Worm (Caenorhabditis elegans) whole organism, young adult: ENCODE measurements around the gene srm-1.

ENCODE experiments used
- C06A6.2 ChIP-seq: fragments of 200-800 bp; sonication (Bioruptor generic); conservative IDR thresholded peaks from 2 replicates; pipeline ENCODE4 v1.3.6; 2022; ENCODE audit warnings: missing genetic modification characterization, missing compliant biosample characterization
- F52B5.7 ChIP-seq: sonication (generic microtip); optimal IDR thresholded peaks from 2 replicates; lab custom pipeline; 2016; ENCODE audit warnings: mild to moderate bottlenecking, missing genetic modification characterization, missing compliant biosample characterization
- K11D2.4 ChIP-seq: fragments of 200-800 bp; sonication (Bioruptor generic); IDR thresholded peaks from 2 replicates; pipeline ENCODE4 v1.3.6; 2022; ENCODE audit warnings: missing genetic modification reagents, missing genetic modification characterization, missing compliant biosample characterization
- dpff-1 ChIP-seq: sonication (generic microtip); optimal IDR thresholded peaks from 2 replicates; lab custom pipeline; 2017; ENCODE audit warnings: mild to moderate bottlenecking, missing genetic modification characterization, missing compliant biosample characterization
- egl-18 ChIP-seq: fragments of 200-800 bp; sonication (Bioruptor generic); IDR thresholded peaks from 2 replicates; pipeline ENCODE4 v1.3.6; 2022; ENCODE audit warnings: missing genetic modification reagents, missing genetic modification characterization, missing compliant biosample characterization
- lin-40 ChIP-seq: sonication (generic microtip); optimal IDR thresholded peaks from 2 replicates; lab custom pipeline; 2016; ENCODE audit warnings: missing genetic modification characterization, mild to moderate bottlenecking, missing compliant biosample characterization, missing genotype, missing genetic modification reagents
- madf-6 ChIP-seq: fragments of 200-800 bp; sonication (Bioruptor generic); IDR thresholded peaks from 2 replicates; pipeline ENCODE4 v1.3.6; 2022; ENCODE audit warnings: missing genetic modification reagents, missing genetic modification characterization, missing compliant biosample characterization
- nfya-2 ChIP-seq: fragments of 200-800 bp; sonication (Bioruptor generic); IDR thresholded peaks from 2 replicates; pipeline ENCODE4 v1.3.6; 2022; ENCODE audit warnings: missing genetic modification reagents, missing genetic modification characterization, missing compliant biosample characterization
- snpc-4 ChIP-seq, 5 experiments: fragments of 150-350 bp in 1 of 5; sonication (generic microtip) in 4 of 5; optimal IDR thresholded peaks; 2 replicates each; lab custom pipeline; 2014 to 2018; ENCODE audit warnings: missing genetic modification characterization in 5 of 5, missing biosample characterization in 3 of 5, antibody characterized with exemption in 2 of 5, mild to moderate bottlenecking in 2 of 5, missing compliant biosample characterization in 2 of 5, missing genotype in 2 of 5, moderate library complexity in 2 of 5, missing genetic modification reagents in 1 of 5
- ztf-25 ChIP-seq: fragments of 200-800 bp; sonication (Bioruptor generic); IDR thresholded peaks from 2 replicates; pipeline ENCODE4 v1.3.6; 2022; ENCODE audit warnings: missing genetic modification reagents, missing genetic modification characterization, missing compliant biosample characterization

DNA sequence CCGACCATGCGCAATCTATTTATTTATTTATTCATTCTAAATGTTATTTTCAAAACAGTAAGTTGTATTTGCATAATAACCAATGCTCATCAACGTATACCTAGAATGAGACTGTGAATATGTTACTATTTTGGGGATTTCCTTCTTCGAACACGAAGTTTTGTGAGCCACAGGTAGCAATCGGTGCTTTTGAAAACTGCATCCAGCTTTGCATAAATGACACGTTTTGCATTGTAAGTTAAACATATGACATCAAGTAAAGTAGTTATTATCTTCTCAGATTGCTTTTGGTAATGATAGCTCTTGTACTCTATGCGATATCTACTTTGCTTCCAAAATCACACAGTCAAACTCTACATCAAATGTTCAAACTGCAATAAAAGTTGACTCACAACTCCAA, 29.9 kb upstream of the srm-1 start, which contains the start of gene E03H12.4:
- no peak for TF ChIP-seq egl-18 (GFP tag; lab: Robert Waterston, UW)
- no peak for TF ChIP-seq ztf-25 (GFP tag; lab: Robert Waterston, UW)
- no peak for TF ChIP-seq madf-6 (GFP tag; lab: Robert Waterston, UW)
- TF ChIP-seq lin-40 (tag; lab: Kevin White, UChicago) = no peak
- TF ChIP-seq snpc-4 (GFP tag; optimal IDR thresholded peaks at IDR 0.05; lab: Kevin White, UChicago) = no peak
- TF ChIP-seq snpc-4 (tag; optimal IDR thresholded peaks at IDR 0.05; lab: Kevin White, UChicago) = no peak
- TF ChIP-seq nfya-2 (GFP tag; lab: Robert Waterston, UW) = no peak
- no peak for TF ChIP-seq K11D2.4 (GFP tag; lab: Robert Waterston, UW)
- TF ChIP-seq dpff-1 (tag; lab: Kevin White, UChicago) = no peak
- no peak for TF ChIP-seq F52B5.7 (tag; lab: Kevin White, UChicago)
- no peak for TF ChIP-seq C06A6.2
